Worm (Caenorhabditis elegans) whole organism, L3 larva: ENCODE measurements around the gene eat-6.

Source experiments
- R02D3.7 ChIP-seq: fragments of 150-350 bp; optimal IDR thresholded peaks from 2 replicates; lab custom pipeline; 2014; ENCODE audit warnings: missing biosample characterization, missing genetic modification characterization
- ZK546.5 ChIP-seq: sonication (generic microtip); optimal IDR thresholded peaks from 2 replicates; lab custom pipeline; 2017; ENCODE audit warnings: missing biosample characterization, missing genetic modification characterization
- aly-2 ChIP-seq: fragments of 150-350 bp; optimal IDR thresholded peaks from 2 replicates; lab custom pipeline; 2014; ENCODE audit warnings: missing biosample characterization, missing genetic modification characterization
- ama-1 ChIP-seq: fragments of 150-350 bp; optimal IDR thresholded peaks from 2 replicates; lab custom pipeline; 2018
- ceh-28 ChIP-seq: fragments of 150-350 bp; optimal IDR thresholded peaks from 2 replicates; lab custom pipeline; 2014; ENCODE audit warnings: missing biosample characterization, missing genetic modification reagents, missing genetic modification characterization
- ceh-82 ChIP-seq: fragments of 150-350 bp; optimal IDR thresholded peaks from 2 replicates; lab custom pipeline; 2014; ENCODE audit warnings: missing biosample characterization, missing genetic modification characterization
- ceh-9 ChIP-seq: sonication (generic microtip); optimal IDR thresholded peaks from 2 replicates; lab custom pipeline; 2018; ENCODE audit warnings: missing biosample characterization, missing genetic modification characterization
- daf-12 ChIP-seq: fragments of 150-350 bp; optimal IDR thresholded peaks from 2 replicates; lab custom pipeline; 2014; ENCODE audit warnings: missing biosample characterization, missing genetic modification reagents, missing genetic modification characterization
- egl-27 ChIP-seq: sonication (generic microtip); optimal IDR thresholded peaks from 4 replicates; lab custom pipeline; 2017; ENCODE audit warnings: missing biosample characterization, missing genetic modification reagents, missing genetic modification characterization
- egl-5 ChIP-seq: fragments of 150-350 bp; optimal IDR thresholded peaks from 2 replicates; lab custom pipeline; 2017; ENCODE audit warnings: missing biosample characterization, missing genetic modification reagents, missing genetic modification characterization, inconsistent platforms
- elt-1 ChIP-seq: fragments of 150-350 bp; optimal IDR thresholded peaks from 2 replicates; lab custom pipeline; 2014; ENCODE audit warnings: missing biosample characterization, missing genetic modification characterization
- elt-2 ChIP-seq: sonication (generic microtip); optimal IDR thresholded peaks from 2 replicates; lab custom pipeline; 2016; ENCODE audit warnings: missing genetic modification reagents, mild to moderate bottlenecking, missing genetic modification characterization, missing compliant biosample characterization
- eor-1 ChIP-seq, 2 experiments: fragments of 150-350 bp; optimal IDR thresholded peaks; 2 replicates each; lab custom pipeline; 2014 to 2018; ENCODE audit warnings: missing biosample characterization in 2 of 2, missing genetic modification characterization in 2 of 2
- fkh-10 ChIP-seq: sonication (generic microtip); optimal IDR thresholded peaks from 2 replicates; lab custom pipeline; 2017; ENCODE audit warnings: missing biosample characterization, missing genetic modification reagents, missing genetic modification characterization
- fos-1 ChIP-seq: fragments of 150-350 bp; optimal IDR thresholded peaks from 2 replicates; lab custom pipeline; 2014; ENCODE audit warnings: missing biosample characterization, missing genetic modification characterization
- jun-1 ChIP-seq: fragments of 150-350 bp; optimal IDR thresholded peaks from 2 replicates; lab custom pipeline; 2014; ENCODE audit warnings: missing biosample characterization, missing genetic modification reagents, missing genetic modification characterization
- lin-15B ChIP-seq: fragments of 150-350 bp; optimal IDR thresholded peaks from 2 replicates; lab custom pipeline; 2014; ENCODE audit warnings: missing biosample characterization, missing genetic modification characterization
- lin-39 ChIP-seq: fragments of 150-350 bp; optimal IDR thresholded peaks from 2 replicates; lab custom pipeline; 2018; ENCODE audit warnings: missing biosample characterization, missing genetic modification reagents, missing genetic modification characterization
- lsy-12 ChIP-seq: sonication (generic microtip); optimal IDR thresholded peaks from 2 replicates; lab custom pipeline; 2016; ENCODE audit warnings: mild to moderate bottlenecking, missing genetic modification characterization, missing compliant biosample characterization
- mdl-1 ChIP-seq: fragments of 150-350 bp; optimal IDR thresholded peaks from 2 replicates; lab custom pipeline; 2014; ENCODE audit warnings: missing biosample characterization, missing genetic modification characterization
- mml-1 ChIP-seq: fragments of 150-350 bp; sonication (generic microtip); optimal IDR thresholded peaks from 3 replicates; lab custom pipeline; 2014; ENCODE audit warnings: missing biosample characterization, missing genetic modification characterization
- nfya-1 ChIP-seq: sonication (generic microtip); optimal IDR thresholded peaks from 2 replicates; lab custom pipeline; 2017; ENCODE audit warnings: missing genetic modification characterization, mild to moderate bottlenecking, missing compliant biosample characterization, antibody characterized with exemption, moderate library complexity; ENCODE audit not compliant: insufficient read depth
- nhr-11 ChIP-seq: fragments of 150-350 bp; optimal IDR thresholded peaks from 2 replicates; lab custom pipeline; 2014; ENCODE audit warnings: missing biosample characterization, missing genetic modification characterization
- nhr-25 ChIP-seq: sonication (generic microtip); optimal IDR thresholded peaks from 2 replicates; lab custom pipeline; 2017; ENCODE audit warnings: missing biosample characterization, missing genetic modification characterization
- nhr-76 ChIP-seq: fragments of 150-350 bp; sonication (generic microtip); optimal IDR thresholded peaks from 5 replicates; lab custom pipeline; 2014; ENCODE audit warnings: missing biosample characterization, missing genetic modification characterization
- nhr-77 ChIP-seq: fragments of 150-350 bp; optimal IDR thresholded peaks from 2 replicates; lab custom pipeline; 2014; ENCODE audit warnings: missing biosample characterization, missing genetic modification characterization
- pha-4 ChIP-seq: fragments of 150-350 bp; optimal IDR thresholded peaks from 2 replicates; lab custom pipeline; 2014; ENCODE audit warnings: missing biosample characterization, missing genetic modification reagents, missing genetic modification characterization
- pqm-1 ChIP-seq: fragments of 150-350 bp; optimal IDR thresholded peaks from 2 replicates; lab custom pipeline; 2017; ENCODE audit warnings: missing biosample characterization, missing genetic modification characterization, inconsistent platforms
- sea-2 ChIP-seq: fragments of 150-350 bp; sonication (generic microtip); optimal IDR thresholded peaks from 4 replicates; lab custom pipeline; 2014; ENCODE audit warnings: missing biosample characterization, missing genetic modification reagents, missing genetic modification characterization
- skn-1 ChIP-seq: fragments of 150-350 bp; optimal IDR thresholded peaks from 2 replicates; lab custom pipeline; 2014; ENCODE audit warnings: missing biosample characterization, missing genetic modification characterization
- tbx-2 ChIP-seq: sonication (generic microtip); optimal IDR thresholded peaks from 2 replicates; lab custom pipeline; 2016; ENCODE audit warnings: mild to moderate bottlenecking, missing genetic modification characterization, missing compliant biosample characterization
- unc-39 ChIP-seq: sonication (generic microtip); optimal IDR thresholded peaks from 4 replicates; lab custom pipeline; 2017; ENCODE audit warnings: missing biosample characterization, missing genetic modification characterization
- unc-62 ChIP-seq: fragments of 150-350 bp; sonication (generic microtip); optimal IDR thresholded peaks from 4 replicates; lab custom pipeline; 2014; ENCODE audit warnings: missing biosample characterization, missing genetic modification reagents, missing genetic modification characterization
- ztf-11 ChIP-seq: fragments of 150-350 bp; optimal IDR thresholded peaks from 2 replicates; lab custom pipeline; 2014; ENCODE audit warnings: missing biosample characterization, missing genetic modification characterization
- ztf-4 ChIP-seq: fragments of 150-350 bp; optimal IDR thresholded peaks from 2 replicates; lab custom pipeline; 2014; ENCODE audit warnings: missing biosample characterization, missing genetic modification characterization

The eat-6 gene

DNA sequence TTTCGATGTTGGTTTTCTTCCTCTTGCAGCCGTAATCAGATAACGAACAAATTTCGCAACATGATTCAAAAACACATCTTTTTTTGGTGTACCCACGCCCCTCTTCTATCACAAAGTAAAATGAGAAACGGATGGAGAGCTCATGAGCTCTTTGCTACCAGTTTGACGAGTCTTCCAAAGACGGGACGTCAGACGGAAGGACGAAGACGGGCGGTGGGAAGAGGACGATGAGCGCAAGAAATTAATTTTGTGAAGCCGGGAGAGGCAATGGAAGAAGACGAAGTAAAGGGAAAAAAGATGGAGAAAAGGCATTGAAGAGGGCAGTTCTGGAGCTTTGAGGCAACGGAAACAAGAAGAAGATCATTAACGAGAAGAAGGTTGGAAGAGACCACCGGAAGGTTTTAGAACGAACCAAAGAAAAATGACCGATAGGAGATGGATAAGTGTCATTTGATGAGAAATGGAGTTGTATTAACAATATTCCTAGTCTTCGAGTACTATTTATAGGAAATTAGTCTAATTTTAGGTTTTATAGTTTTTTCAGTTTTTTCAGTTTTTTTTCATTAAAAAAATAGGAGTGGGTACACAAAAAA lies 18.1 kb downstream of the eat-6 start:
- TF ChIP-seq ztf-11 (tag; lab: Kevin White, UChicago) (no peak), pqm-1 (no peak), ceh-9 (tag; lab: Kevin White, UChicago) (no peak), elt-1 (tag; lab: Kevin White, UChicago) (peak; percentile 36), lin-15B (tag; lab: Kevin White, UChicago) (no peak), nhr-11 (no peak), mml-1 (tag; lab: Kevin White, UChicago) (no peak), unc-62 (GFP tag; lab: Kevin White, UChicago) (no peak), ama-1 (lab: Kevin White, UChicago) (no peak), nhr-25 (tag; lab: Kevin White, UChicago) (no peak), lsy-12 (tag; lab: Kevin White, UChicago) (no peak), elt-2 (tag; lab: Kevin White, UChicago) (no peak), ceh-28 (tag; lab: Kevin White, UChicago) (no peak), daf-12 (tag; lab: Kevin White, UChicago) (no peak), lin-39 (tag; lab: Kevin White, UChicago) (peak; percentile 73)

ce11 chrV:13105840-13106429 lies 23.9 kb downstream of the eat-6 start:
- TF ChIP-seq ztf-4 (tag; lab: Kevin White, UChicago): no peak
- TF ChIP-seq egl-5 (tag; lab: Kevin White, UChicago): peak; percentile 45
- no peak for TF ChIP-seq ZK546.5 (tag; lab: Kevin White, UChicago)
- no peak for TF ChIP-seq lin-39 (tag; lab: Kevin White, UChicago)
- no peak for TF ChIP-seq nhr-76 (tag; lab: Kevin White, UChicago)
- no peak for TF ChIP-seq sea-2 (GFP tag; lab: Kevin White, UChicago)
- no peak for TF ChIP-seq jun-1
- TF ChIP-seq R02D3.7: no peak
- no peak for TF ChIP-seq tbx-2 (tag; lab: Kevin White, UChicago)

DNA sequence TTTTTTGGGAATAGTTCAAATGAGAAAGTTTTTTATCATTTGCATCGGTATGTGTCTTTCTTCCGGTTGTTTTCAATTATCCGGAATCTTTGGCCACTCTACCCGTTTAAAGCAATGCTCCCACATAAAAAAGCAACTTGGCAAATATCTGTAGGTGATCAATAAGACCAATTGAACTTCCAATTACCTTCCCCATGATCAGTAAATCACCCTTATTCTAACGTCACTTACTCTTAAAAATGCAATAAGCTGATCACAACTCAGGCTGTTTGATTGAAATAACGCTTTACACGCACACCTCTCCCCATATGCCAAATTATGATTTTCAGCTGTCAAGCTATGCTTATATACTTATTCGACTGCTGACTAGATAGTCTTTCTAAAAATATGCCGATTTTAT lies 34.1 kb downstream of the eat-6 start, which contains the start of gene C34B4.5:
Gene C34B4.5 (plus strand): TSS at position 301 of the 400 bp plus-strand sequence.
- TF ChIP-seq R02D3.7 (no peak), skn-1 (tag; lab: Kevin White, UChicago) (no peak), sea-2 (GFP tag; lab: Kevin White, UChicago) (no peak), ztf-4 (tag; lab: Kevin White, UChicago) (no peak), eor-1 (tag; optimal IDR thresholded peaks at IDR 0.05; lab: Kevin White, UChicago) (no peak), ceh-9 (tag; lab: Kevin White, UChicago) (no peak), fos-1 (tag; lab: Kevin White, UChicago) (no peak), lin-15B (tag; lab: Kevin White, UChicago) (no peak), daf-12 (tag; lab: Kevin White, UChicago) (no peak), egl-27 (tag; lab: Kevin White, UChicago) (no peak), lin-39 (tag; lab: Kevin White, UChicago) (no peak), nhr-11 (no peak), mdl-1 (no peak), egl-5 (tag; lab: Kevin White, UChicago) (no peak), pqm-1 (no peak), nhr-77 (tag; lab: Kevin White, UChicago) (no peak), pha-4 (tag; lab: Kevin White, UChicago) (no peak), ztf-11 (tag; lab: Kevin White, UChicago) (no peak), nfya-1 (tag; lab: Kevin White, UChicago) (no peak), unc-62 (GFP tag; lab: Kevin White, UChicago) (no peak)

- TF ChIP-seq lin-15B (tag; lab: Kevin White, UChicago): no peak
- TF ChIP-seq ceh-82 (tag; lab: Kevin White, UChicago): no peak
- no peak for TF ChIP-seq ZK546.5 (tag; lab: Kevin White, UChicago)
- no peak for TF ChIP-seq aly-2 (tag; lab: Kevin White, UChicago)
- TF ChIP-seq fkh-10 (GFP tag; lab: Kevin White, UChicago): no peak
- TF ChIP-seq unc-39 (tag; lab: Kevin White, UChicago): no peak
These were observed 37.4 kb downstream of the eat-6 start, which contains the start of gene lurp-4 for ce11 chrV:13092349-13092748. Gene lurp-4 (plus strand): TSS chrV:13092649.
